Worm (Caenorhabditis elegans): ENCODE results near the gene irld-19.

The irld-19 gene

ce11 chrIII:12740313-12740712 is 23.8 kb downstream of the irld-19 start:
- TF ChIP-seq egl-5 (tag; optimal IDR thresholded peaks at IDR 0.05) (no peak), sea-2 (GFP tag; optimal IDR thresholded peaks at IDR 0.05) (no peak), nfya-1 (tag; optimal IDR thresholded peaks at IDR 0.05; ENCODE audit: insufficient read depth) (peak; percentile 76)

ce11 chrIII:12738935-12739334 is 25.2 kb downstream of the irld-19 start:
- TF ChIP-seq elt-2 (tag; optimal IDR thresholded peaks at IDR 0.05) (no peak), nhr-77 (tag; optimal IDR thresholded peaks at IDR 0.05) (no peak), eor-1 (tag; optimal IDR thresholded peaks at IDR 0.05) (no peak), nfya-1 (tag; optimal IDR thresholded peaks at IDR 0.05; ENCODE audit: insufficient read depth) (no peak), ZK546.5 (tag; optimal IDR thresholded peaks at IDR 0.05) (no peak), lin-15B (tag; optimal IDR thresholded peaks at IDR 0.05) (no peak), ceh-16 (tag; optimal IDR thresholded peaks at IDR 0.05) (no peak), nhr-23 (tag; optimal IDR thresholded peaks at IDR 0.05) (no peak), ztf-11 (tag; optimal IDR thresholded peaks at IDR 0.05) (no peak)

- TF ChIP-seq lin-39 (tag; optimal IDR thresholded peaks at IDR 0.05) (no peak), aly-2 (tag; optimal IDR thresholded peaks at IDR 0.05) (no peak), daf-12 (tag; optimal IDR thresholded peaks at IDR 0.05) (no peak), ztf-4 (tag; optimal IDR thresholded peaks at IDR 0.05) (no peak), lsy-12 (tag; optimal IDR thresholded peaks at IDR 0.05) (no peak), eor-1 (tag; optimal IDR thresholded peaks at IDR 0.05) (no peak), nhr-67 (tag; optimal IDR thresholded peaks at IDR 0.05) (no peak), ceh-9 (tag; optimal IDR thresholded peaks at IDR 0.05) (no peak)
Measured at ce11 chrIII:12728149-12728548, 36.0 kb downstream of the irld-19 start.

ce11 chrIII:12714266-12714665 is 49.9 kb downstream of the irld-19 start, which contains the start of gene ssl-1:
ssl-1 (plus strand) TSS chrIII:12714566.
- TF ChIP-seq hmg-11 (tag; optimal IDR thresholded peaks at IDR 0.05) (no peak), daf-12 (tag; optimal IDR thresholded peaks at IDR 0.05) (no peak), nhr-25 (tag; optimal IDR thresholded peaks at IDR 0.05) (no peak), nfya-1 (tag; optimal IDR thresholded peaks at IDR 0.05; ENCODE audit: insufficient read depth) (no peak), sea-2 (GFP tag; optimal IDR thresholded peaks at IDR 0.05) (no peak), ceh-16 (tag; optimal IDR thresholded peaks at IDR 0.05) (no peak), unc-39 (tag; optimal IDR thresholded peaks at IDR 0.05) (no peak), fos-1 (tag; optimal IDR thresholded peaks at IDR 0.05) (no peak), ZK546.5 (tag; optimal IDR thresholded peaks at IDR 0.05) (no peak), nhr-77 (tag; optimal IDR thresholded peaks at IDR 0.05) (no peak), elt-3 (tag; optimal IDR thresholded peaks at IDR 0.05) (no peak), elt-2 (tag; optimal IDR thresholded peaks at IDR 0.05) (no peak), nhr-23 (tag; optimal IDR thresholded peaks at IDR 0.05) (no peak), nhr-43 (tag; optimal IDR thresholded peaks at IDR 0.05; ENCODE audit: poor library complexity, severe bottlenecking) (no peak), R02D3.7 (tag; optimal IDR thresholded peaks at IDR 0.05) (no peak), ceh-28 (tag; optimal IDR thresholded peaks at IDR 0.05) (no peak)

ce11 chrIII:12713862-12714261 is 50.3 kb downstream of the irld-19 start:
- TF ChIP-seq nhr-77 (tag; optimal IDR thresholded peaks at IDR 0.05) (no peak), elt-3 (tag; optimal IDR thresholded peaks at IDR 0.05) (no peak), hmg-11 (tag; optimal IDR thresholded peaks at IDR 0.05) (peak; percentile 66), nhr-23 (tag; optimal IDR thresholded peaks at IDR 0.05) (no peak), ama-1 (optimal IDR thresholded peaks at IDR 0.05) (peak; percentile 83), nhr-67 (tag; optimal IDR thresholded peaks at IDR 0.05) (no peak), zag-1 (tag; optimal IDR thresholded peaks at IDR 0.05) (no peak), snpc-4 (tag; optimal IDR thresholded peaks at IDR 0.05) (peak; percentile 8), nhr-12 (tag; optimal IDR thresholded peaks at IDR 0.05) (no peak), nfya-1 (tag; optimal IDR thresholded peaks at IDR 0.05; ENCODE audit: insufficient read depth) (peak; percentile 59), unc-39 (tag; optimal IDR thresholded peaks at IDR 0.05) (no peak), pha-4 (tag; optimal IDR thresholded peaks at IDR 0.05) (peak; percentile 8), eor-1 (tag; optimal IDR thresholded peaks at IDR 0.05) (no peak), lin-15B (tag; optimal IDR thresholded peaks at IDR 0.05) (no peak), lin-39 (tag; optimal IDR thresholded peaks at IDR 0.05) (peak; percentile 67), ZK546.5 (tag; optimal IDR thresholded peaks at IDR 0.05) (no peak), ceh-16 (tag; optimal IDR thresholded peaks at IDR 0.05) (no peak), nhr-43 (tag; optimal IDR thresholded peaks at IDR 0.05; ENCODE audit: poor library complexity, severe bottlenecking) (no peak), fkh-10 (GFP tag; optimal IDR thresholded peaks at IDR 0.05) (no peak), ztf-11 (tag; optimal IDR thresholded peaks at IDR 0.05) (no peak), fkh-2 (tag; optimal IDR thresholded peaks at IDR 0.05) (no peak), daf-12 (tag; optimal IDR thresholded peaks at IDR 0.05) (no peak), nhr-11 (tag; optimal IDR thresholded peaks at IDR 0.05) (no peak), tbx-2 (tag; optimal IDR thresholded peaks at IDR 0.05) (no peak), nhr-25 (tag; optimal IDR thresholded peaks at IDR 0.05) (no peak), elt-1 (tag; optimal IDR thresholded peaks at IDR 0.05) (no peak), unc-62 (GFP tag; optimal IDR thresholded peaks at IDR 0.05) (no peak), skn-1 (tag; optimal IDR thresholded peaks at IDR 0.05) (no peak), nhr-237 (tag; optimal IDR thresholded peaks at IDR 0.05) (no peak), jun-1 (tag; optimal IDR thresholded peaks at IDR 0.05) (no peak), aly-2 (tag; optimal IDR thresholded peaks at IDR 0.05) (no peak), ceh-28 (tag; optimal IDR thresholded peaks at IDR 0.05) (no peak), egl-27 (tag; optimal IDR thresholded peaks at IDR 0.05) (no peak), nhr-76 (tag; optimal IDR thresholded peaks at IDR 0.05) (no peak), elt-2 (tag; optimal IDR thresholded peaks at IDR 0.05) (peak; percentile 4), fos-1 (tag; optimal IDR thresholded peaks at IDR 0.05) (no peak), lsy-12 (tag; optimal IDR thresholded peaks at IDR 0.05) (no peak)

Measured in whole organism, L3 larva.